Fruit fly (Drosophila melanogaster) S2 (cell line): ENCODE results near the gene CG14860.

Experiments used
- CG8478 ChIP-seq: fragments of >200 bp; optimal IDR thresholded peaks from 2 replicates; lab custom pipeline; 2018
- CTCF ChIP-seq, 2 experiments: fragments of >200 bp; optimal IDR thresholded peaks; 2 replicates each; lab custom pipeline; 2018

Gene CG14860

DNA sequence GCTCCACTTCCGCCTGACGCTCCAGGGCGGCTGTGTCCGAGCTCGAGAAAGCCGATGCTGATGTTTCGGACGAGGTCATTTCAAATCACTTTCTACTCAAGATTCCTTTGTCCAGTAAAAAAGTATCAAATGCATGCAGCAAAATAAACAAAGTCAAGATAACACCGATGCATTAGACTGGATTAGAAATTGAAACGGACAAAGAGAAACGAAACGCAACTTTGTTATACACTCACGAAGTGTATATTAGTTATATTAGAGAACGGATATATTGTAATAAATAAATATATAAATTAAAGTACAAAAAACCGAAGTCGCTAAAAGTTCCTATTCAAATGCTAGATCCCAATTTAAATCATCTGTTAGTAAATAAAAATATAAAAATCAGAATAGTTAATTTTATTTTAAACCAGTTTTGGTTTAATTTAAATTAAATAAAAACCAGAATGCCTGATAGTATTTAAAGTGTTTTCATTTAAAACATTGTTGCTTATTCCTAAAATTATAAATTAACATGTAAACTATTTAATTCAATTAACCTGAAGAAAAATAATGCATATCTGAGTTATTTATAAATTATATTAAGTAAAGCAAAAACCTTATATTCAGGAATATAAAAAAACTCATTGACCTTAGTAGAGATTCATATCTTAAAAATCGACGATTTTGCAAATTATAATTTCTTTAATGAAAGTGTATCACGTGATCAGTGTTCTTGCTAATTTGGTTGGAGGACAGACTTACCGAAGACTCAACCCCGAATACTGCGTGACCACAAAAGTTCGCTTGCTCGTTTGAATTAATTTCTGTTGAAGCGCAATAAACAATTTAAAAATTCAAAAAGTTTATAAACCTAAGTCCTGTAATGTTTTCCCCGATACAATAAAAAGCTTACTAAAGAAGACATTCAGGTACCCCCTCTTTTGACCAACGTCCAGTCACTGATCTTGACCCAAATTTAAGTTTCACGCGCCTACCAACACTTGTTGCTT, 497 bp upstream of the CG14860 start, which contains the start of gene Dph2:
Gene Dph2 (minus strand): TSS at position 164 of the 992 bp plus-strand sequence.
- TF ChIP-seq CTCF (optimal IDR thresholded peaks at IDR 0.05; lab: Kevin White, UChicago) (peak; percentile 5 to 50), CG8478 (no peak)

DNA sequence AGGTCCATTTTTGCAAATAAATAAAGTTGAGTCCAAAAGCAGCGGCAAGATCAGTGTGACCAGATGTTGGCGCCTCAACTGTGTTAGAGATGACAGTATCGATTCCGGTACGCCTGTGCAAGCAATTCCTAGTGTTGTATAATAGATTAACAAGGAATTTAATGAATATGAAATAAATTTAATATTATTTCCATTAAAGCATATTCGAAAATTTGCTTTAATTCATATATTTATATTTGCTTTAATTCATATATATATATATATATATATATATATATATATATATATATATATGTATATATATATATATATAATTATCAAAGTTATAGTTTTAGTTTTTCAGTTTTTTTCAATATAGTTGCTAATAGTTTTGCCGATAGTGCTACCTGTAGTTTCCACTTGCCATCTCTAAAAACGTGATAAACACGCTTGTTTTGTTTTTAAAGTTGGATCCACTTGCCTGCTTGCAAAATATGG, 3.7 kb downstream of the CG14860 start, which contains the start of the genes Nup93-2 and CG3817:
Gene Nup93-2 (minus strand): TSS at position 93 of the 477 bp plus-strand sequence.
Gene CG3817 (plus strand): TSS at position 460 of the 477 bp plus-strand sequence.
- TF ChIP-seq CG8478 (no peak), CTCF (optimal IDR thresholded peaks at IDR 0.05; lab: Kevin White, UChicago) (no peak)

DNA sequence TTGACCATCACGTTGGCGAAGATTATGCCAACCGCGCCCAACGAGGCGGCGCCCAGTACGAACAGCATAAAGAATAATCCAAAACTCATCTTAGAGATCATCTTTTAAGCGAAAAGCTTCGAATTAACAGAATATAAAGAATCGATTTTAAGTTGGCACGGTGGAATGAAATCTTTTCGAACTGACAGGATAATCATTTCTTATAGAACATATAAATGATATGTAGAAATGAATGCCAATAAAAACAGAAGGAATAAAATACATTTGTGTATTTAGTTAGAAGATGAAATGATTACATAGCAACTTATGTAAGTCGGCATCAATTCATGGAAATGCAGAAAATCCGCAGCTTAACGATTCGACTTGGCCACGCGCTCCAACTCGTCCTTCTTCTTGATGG, 5.6 kb downstream of the CG14860 start, which contains the start of gene VhaPPA1-2:
Gene VhaPPA1-2 (minus strand): TSS at position 101 of the 400 bp plus-strand sequence.
- TF ChIP-seq CG8478 (no peak), CTCF (optimal IDR thresholded peaks at IDR 0.05; lab: Kevin White, UChicago) (no peak)

DNA sequence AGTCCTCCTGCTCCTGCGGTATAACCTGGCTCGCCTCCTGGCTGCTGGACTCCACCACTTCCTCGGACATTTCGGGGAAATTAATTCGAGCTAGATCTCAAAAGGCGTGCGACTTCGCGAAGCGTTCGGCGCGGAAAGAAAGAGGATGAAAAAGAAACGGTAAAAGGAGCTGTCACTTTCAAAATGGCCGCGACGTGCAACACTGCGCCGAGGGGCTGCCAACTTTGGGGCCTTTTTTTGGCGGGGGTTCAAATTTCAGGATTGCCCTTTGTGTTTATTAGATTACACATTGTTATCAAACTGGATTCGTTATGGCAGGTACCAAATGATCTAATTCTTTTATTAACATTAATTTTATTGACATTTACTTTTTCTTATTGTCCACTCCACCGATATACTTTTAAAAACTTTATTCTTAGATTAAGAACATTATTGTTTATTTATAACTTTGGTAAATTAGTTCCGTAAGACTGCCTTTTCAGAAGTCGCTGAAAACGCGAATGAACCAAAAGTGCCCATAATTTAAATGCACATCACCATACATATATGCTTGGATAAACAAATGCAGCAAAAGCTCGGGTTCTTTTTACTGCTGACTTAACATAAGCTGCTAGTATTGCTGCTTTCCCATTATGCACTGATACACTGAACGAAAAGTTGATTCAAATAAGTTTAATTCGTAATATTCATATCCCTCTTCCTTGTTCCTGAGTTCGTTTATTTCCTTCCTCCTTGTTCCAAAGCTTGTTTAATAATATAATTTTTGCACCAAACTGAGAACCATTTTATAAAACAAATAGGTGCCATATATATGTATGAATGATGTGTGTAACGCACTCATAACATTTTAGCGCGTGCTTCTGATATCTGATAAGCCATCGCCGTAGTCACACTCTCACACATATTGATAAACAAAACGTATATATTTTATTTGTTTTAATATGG, 7.1 kb downstream of the CG14860 start, which contains the start of gene RpS5b:
Gene RpS5b (minus strand): TSS at position 156 of the 945 bp plus-strand sequence.
- TF ChIP-seq CG8478 = no peak
- no peak for TF ChIP-seq CTCF (optimal IDR thresholded peaks at IDR 0.05; lab: Kevin White, UChicago)

DNA sequence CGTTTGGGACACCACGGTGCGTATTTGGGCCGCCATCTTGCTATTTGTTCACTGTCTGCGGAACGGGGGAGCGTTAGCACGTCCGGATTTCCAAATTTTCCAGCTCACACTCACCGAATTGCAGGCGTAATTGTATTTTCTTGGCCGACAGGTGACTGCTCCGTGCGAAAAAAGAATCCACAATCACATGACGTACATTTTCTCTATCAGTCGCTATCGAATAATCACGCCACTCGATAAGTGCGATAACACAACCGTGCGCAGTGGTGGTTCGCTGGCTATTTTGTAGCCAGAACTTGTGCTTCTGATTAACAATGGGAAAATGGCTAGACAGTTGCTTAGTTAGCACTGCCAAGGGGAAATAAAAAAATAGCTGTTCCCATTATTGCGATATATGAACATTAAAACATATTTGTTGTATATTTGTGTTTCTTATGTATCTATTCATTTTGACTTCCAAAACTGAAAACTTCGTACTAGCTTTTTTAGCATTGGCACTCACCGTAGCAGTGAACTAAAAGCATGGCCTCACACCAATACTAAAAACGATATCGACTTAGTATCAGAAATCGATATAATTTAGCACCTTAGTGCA, 9.3 kb downstream of the CG14860 start, which contains the start of gene VhaPPA1-1:
Gene VhaPPA1-1 (minus strand): TSS at position 225 of the 595 bp plus-strand sequence.
- TF ChIP-seq CG8478 = no peak
- peak; percentile 7 to 15 for TF ChIP-seq CTCF (optimal IDR thresholded peaks at IDR 0.05; lab: Kevin White, UChicago)

DNA sequence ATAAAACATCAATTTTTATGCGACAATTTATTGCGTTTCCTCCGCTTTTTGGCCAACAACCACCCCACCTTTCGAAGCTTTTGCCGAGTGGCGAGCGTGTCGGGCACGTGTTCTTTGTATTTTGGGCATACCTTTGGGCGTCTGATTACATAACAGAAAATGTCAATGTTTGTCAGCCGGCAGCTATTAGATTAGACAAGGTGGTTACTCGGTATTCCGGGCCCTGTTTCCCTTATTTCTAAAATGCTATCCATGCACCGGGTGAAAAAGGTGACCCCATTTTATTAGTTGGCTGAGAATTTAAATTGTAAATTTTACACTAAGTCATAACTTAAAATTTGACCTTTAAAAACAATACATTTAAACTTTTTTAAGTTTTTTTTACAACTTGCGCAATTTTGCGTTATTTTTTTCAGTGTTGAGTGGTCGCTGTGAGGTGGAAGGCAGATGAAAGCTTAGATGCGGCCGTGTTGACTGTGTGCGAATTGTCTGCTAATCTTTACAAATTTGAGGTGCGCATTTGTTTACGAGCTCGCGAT, 17.9 kb downstream of the CG14860 start:
- TF ChIP-seq CG8478 = no peak
- no peak for TF ChIP-seq CTCF (optimal IDR thresholded peaks at IDR 0.05; lab: Kevin White, UChicago)

DNA sequence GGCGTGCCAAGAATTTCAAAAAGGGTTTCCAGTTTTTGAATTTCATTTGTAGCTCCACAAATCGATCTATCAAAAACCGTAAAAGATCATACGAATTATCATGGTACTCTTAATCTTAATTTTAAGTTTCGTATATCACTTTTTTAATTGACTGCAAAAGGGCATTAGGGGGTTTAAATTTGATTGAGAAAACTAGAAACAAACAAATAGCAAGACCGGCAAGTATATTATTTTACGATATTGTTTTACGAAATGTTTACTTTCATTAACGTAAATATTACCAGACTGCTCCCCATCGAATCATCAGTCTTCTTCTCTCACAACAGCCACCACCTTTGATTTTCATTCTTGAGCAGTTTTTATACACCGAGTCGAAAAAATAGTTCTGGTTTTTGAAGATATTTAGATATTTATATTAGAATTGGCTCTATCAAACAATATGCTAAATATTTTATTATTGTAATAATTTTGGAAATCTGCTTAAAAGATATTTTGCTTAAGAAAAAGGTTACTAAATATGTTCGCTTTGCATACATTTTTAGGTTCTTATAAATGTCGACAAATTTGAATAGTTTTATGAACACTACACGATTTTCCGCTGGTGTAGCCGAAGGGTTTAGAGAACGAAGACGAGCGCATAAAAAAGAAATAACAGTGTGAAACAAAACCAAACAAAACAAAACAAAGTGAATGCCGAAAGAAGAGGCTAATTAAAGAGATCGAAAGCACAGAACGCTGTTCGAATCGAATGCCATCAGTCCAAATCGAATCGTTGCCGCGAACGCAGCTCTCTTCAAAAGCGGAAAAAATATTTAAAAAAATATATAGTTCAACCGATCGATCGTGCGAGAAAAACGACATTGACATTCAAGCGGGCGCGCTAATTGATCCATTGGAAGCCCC, 23.6 kb downstream of the CG14860 start, which contains the start of gene Sdr:
Gene Sdr (plus strand): TSS at position 702 of the 903 bp plus-strand sequence.
- TF ChIP-seq CTCF (optimal IDR thresholded peaks at IDR 0.05; lab: Kevin White, UChicago) (no peak), CG8478 (no peak)
